Fruit fly (Drosophila melanogaster) whole organism, embryonic: ENCODE data around the gene Sfp70A4.

ENCODE experiments used
- BtbVII ChIP-seq: fragments of 200-800 bp; sonication (Bioruptor generic); optimal IDR thresholded peaks from 3 replicates; lab custom pipeline; 2017; ENCODE audit warnings: missing biosample characterization, mild to moderate bottlenecking, missing genetic modification characterization
- CG10959 ChIP-seq: fragments of 200-800 bp; sonication (Bioruptor generic); IDR thresholded peaks from 2 replicates; pipeline ENCODE4 v1.3.6; 2022; ENCODE audit warnings: missing biosample characterization, missing genetic modification characterization
- CG11504 ChIP-seq: fragments of 200-800 bp; sonication (Bioruptor generic); optimal IDR thresholded peaks from 3 replicates; lab custom pipeline; 2019; ENCODE audit warnings: missing biosample characterization, mild to moderate bottlenecking, missing genetic modification characterization, moderate library complexity
- CG12769 ChIP-seq: fragments of 200-800 bp; sonication (Bioruptor generic); optimal IDR thresholded peaks from 2 replicates; lab custom pipeline; 2019; ENCODE audit warnings: missing biosample characterization, mild to moderate bottlenecking, missing genetic modification characterization, moderate library complexity
- CG13424 ChIP-seq: fragments of 200-800 bp; sonication (Bioruptor generic); optimal IDR thresholded peaks from 2 replicates; lab custom pipeline; 2019; ENCODE audit warnings: missing biosample characterization, mild to moderate bottlenecking, missing genetic modification characterization, moderate library complexity
- CG14014 ChIP-seq: fragments of 200-800 bp; sonication (Bioruptor generic); IDR thresholded peaks from 2 replicates; pipeline ENCODE4 v1.3.6; 2022; ENCODE audit warnings: missing biosample characterization, missing genetic modification characterization
- CG1603 ChIP-seq: fragments of 200-800 bp; sonication (Bioruptor generic); optimal IDR thresholded peaks from 2 replicates; lab custom pipeline; 2019; ENCODE audit warnings: missing biosample characterization, mild to moderate bottlenecking, missing genetic modification characterization, moderate library complexity
- CG17328 ChIP-seq: fragments of 200-800 bp; sonication (Bioruptor generic); IDR thresholded peaks from 2 replicates; pipeline ENCODE4 v1.3.6; 2022; ENCODE audit warnings: missing biosample characterization, missing genetic modification characterization
- CG18262 ChIP-seq: fragments of 200-800 bp; optimal IDR thresholded peaks from 3 replicates; lab custom pipeline; 2019; ENCODE audit warnings: missing biosample characterization, mild to moderate bottlenecking, missing genetic modification characterization, moderate library complexity
- CG1832 ChIP-seq: fragments of 200-800 bp; sonication (Bioruptor generic); optimal IDR thresholded peaks from 2 replicates; lab custom pipeline; 2017; ENCODE audit warnings: missing biosample characterization, mild to moderate bottlenecking, missing genetic modification characterization, inconsistent platforms
- CG18619 ChIP-seq: fragments of 200-800 bp; sonication (Bioruptor generic); optimal IDR thresholded peaks from 3 replicates; lab custom pipeline; 2017; ENCODE audit warnings: missing biosample characterization, mild to moderate bottlenecking, missing genetic modification characterization
- CG32532 ChIP-seq: fragments of 200-800 bp; sonication (Bioruptor generic); IDR thresholded peaks from 2 replicates; pipeline ENCODE4 v1.3.6; 2022; ENCODE audit warnings: missing biosample characterization, missing genetic modification characterization
- CG42726 ChIP-seq: fragments of 200-800 bp; sonication (Bioruptor generic); IDR thresholded peaks from 2 replicates; pipeline ENCODE4 v1.3.6; 2022; ENCODE audit warnings: missing biosample characterization, missing genetic modification characterization; ENCODE audit not compliant: partially characterized antibody
- CG4404 ChIP-seq: fragments of 200-800 bp; sonication (Bioruptor generic); IDR thresholded peaks from 2 replicates; pipeline ENCODE4 v1.3.6; 2022; ENCODE audit warnings: missing biosample characterization, missing genetic modification characterization
- CG6765 ChIP-seq: fragments of 200-800 bp; sonication (Bioruptor generic); optimal IDR thresholded peaks from 3 replicates; lab custom pipeline; 2017; ENCODE audit warnings: missing biosample characterization, mild to moderate bottlenecking, missing genetic modification characterization
- CG7372 ChIP-seq: fragments of 200-800 bp; sonication (Bioruptor generic); IDR thresholded peaks from 2 replicates; pipeline ENCODE4 v1.3.6; 2022; ENCODE audit warnings: missing biosample characterization, missing genetic modification characterization
- CG7839 ChIP-seq: fragments of 200-800 bp; sonication (Bioruptor generic); optimal IDR thresholded peaks from 3 replicates; lab custom pipeline; 2018; ENCODE audit warnings: missing biosample characterization, mild to moderate bottlenecking, missing genetic modification characterization, moderate library complexity
- CG8281 ChIP-seq: fragments of 200-800 bp; sonication (Bioruptor generic); optimal IDR thresholded peaks from 2 replicates; lab custom pipeline; 2018; ENCODE audit warnings: missing biosample characterization, mild to moderate bottlenecking, missing genetic modification characterization, moderate library complexity
- D19A ChIP-seq: fragments of 200-800 bp; optimal IDR thresholded peaks from 3 replicates; lab custom pipeline; 2019; ENCODE audit warnings: missing biosample characterization, mild to moderate bottlenecking, missing genetic modification characterization, moderate library complexity
- E2f2 ChIP-seq: fragments of 200-800 bp; sonication (Bioruptor generic); IDR thresholded peaks from 2 replicates; pipeline ENCODE4 v1.3.6; 2022; ENCODE audit warnings: missing biosample characterization, missing genetic modification characterization
- Eip74EF ChIP-seq, 2 experiments: fragments of 200-800 bp in 1 of 2; fragments of >200 bp in 1 of 2; sonication (Bioruptor generic) in 1 of 2; optimal IDR thresholded peaks; 2 replicates each; lab custom pipeline; 2017 to 2019; ENCODE audit warnings: missing biosample characterization in 2 of 2, missing genetic modification characterization in 2 of 2, mild to moderate bottlenecking in 1 of 2, moderate library complexity in 1 of 2
- Fer1 ChIP-seq: fragments of 200-800 bp; sonication (Bioruptor generic); optimal IDR thresholded peaks from 2 replicates; lab custom pipeline; 2017; ENCODE audit warnings: missing biosample characterization, mild to moderate bottlenecking, missing genetic modification characterization
- Fer3 ChIP-seq: fragments of 200-800 bp; sonication (Bioruptor generic); optimal IDR thresholded peaks from 2 replicates; lab custom pipeline; 2018; ENCODE audit warnings: missing biosample characterization, mild to moderate bottlenecking, missing genetic modification characterization, moderate library complexity
- HLH3B ChIP-seq: fragments of 200-800 bp; sonication (Bioruptor generic); IDR thresholded peaks from 2 replicates; pipeline ENCODE4 v1.3.6; 2022; ENCODE audit warnings: missing biosample characterization, missing genetic modification characterization
- Hsf ChIP-seq: fragments of 200-800 bp; sonication (Bioruptor generic); optimal IDR thresholded peaks from 3 replicates; lab custom pipeline; 2016; ENCODE audit warnings: missing biosample characterization, missing genetic modification characterization
- Jarid2 ChIP-seq: fragments of 200-800 bp; sonication (Bioruptor generic); optimal IDR thresholded peaks from 3 replicates; lab custom pipeline; 2017; ENCODE audit warnings: mild to moderate bottlenecking, missing biosample characterization, missing genetic modification reagents, missing genetic modification characterization
- Max ChIP-seq: fragments of 200-800 bp; sonication (Bioruptor generic); optimal IDR thresholded peaks from 2 replicates; lab custom pipeline; 2016; ENCODE audit warnings: missing biosample characterization, mild to moderate bottlenecking, missing genetic modification characterization
- Xbp1 ChIP-seq: fragments of 200-800 bp; sonication (Bioruptor generic); optimal IDR thresholded peaks from 3 replicates; lab custom pipeline; 2016; ENCODE audit warnings: missing biosample characterization, mild to moderate bottlenecking, missing genetic modification characterization
- ac ChIP-seq: fragments of 200-800 bp; sonication (Bioruptor generic); optimal IDR thresholded peaks from 3 replicates; lab custom pipeline; 2017; ENCODE audit warnings: missing biosample characterization, mild to moderate bottlenecking, missing genetic modification characterization
- ase ChIP-seq: fragments of 200-800 bp; sonication (Bioruptor generic); IDR thresholded peaks from 3 replicates; pipeline ENCODE4 v1.3.6; 2022; ENCODE audit warnings: missing biosample characterization, missing genetic modification characterization
- bab2 ChIP-seq: fragments of 200-800 bp; sonication (Bioruptor generic); optimal IDR thresholded peaks from 2 replicates; lab custom pipeline; 2016; ENCODE audit warnings: missing biosample characterization, missing genetic modification characterization
- bcd ChIP-seq: fragments of 200-800 bp; sonication (Bioruptor generic); optimal IDR thresholded peaks from 2 replicates; lab custom pipeline; 2017; ENCODE audit warnings: missing biosample characterization, mild to moderate bottlenecking, missing genetic modification characterization
- bsh ChIP-seq, 2 experiments: fragments of 200-800 bp; sonication (Bioruptor generic); optimal IDR thresholded peaks; 2 replicates each; lab custom pipeline; 2017 to 2018; ENCODE audit warnings: mild to moderate bottlenecking in 2 of 2, missing biosample characterization in 2 of 2, missing genetic modification characterization in 2 of 2, moderate library complexity in 1 of 2
- chif ChIP-seq, 2 experiments: fragments of 200-800 bp; sonication (Bioruptor generic); optimal IDR thresholded peaks; 3 replicates each; lab custom pipeline; 2016; ENCODE audit warnings: missing biosample characterization in 2 of 2, missing genetic modification characterization in 2 of 2
- ci ChIP-seq: fragments of 200-800 bp; sonication (Bioruptor generic); IDR thresholded peaks from 3 replicates; pipeline ENCODE4 v1.3.6; 2022; ENCODE audit warnings: missing biosample characterization, missing genetic modification characterization
- dati ChIP-seq: fragments of 200-800 bp; sonication (Bioruptor generic); IDR thresholded peaks from 2 replicates; pipeline ENCODE4 v1.3.6; 2022; ENCODE audit warnings: missing biosample characterization, missing genetic modification characterization
- esg ChIP-seq: fragments of 200-800 bp; sonication (Bioruptor generic); conservative IDR thresholded peaks from 2 replicates; pipeline ENCODE4 v1.3.6; 2022; ENCODE audit warnings: missing biosample characterization, missing genetic modification characterization
- lov ChIP-seq, 2 experiments: fragments of 200-800 bp in 1 of 2; fragments of >200 bp in 1 of 2; sonication (Bioruptor generic) in 1 of 2; IDR thresholded peaks in 1 of 2; optimal IDR thresholded peaks in 1 of 2; 2 replicates in 1 of 2; 3 replicates in 1 of 2; pipeline versions ENCODE4 v1.3.6 to Lab custom; 2017 to 2022; ENCODE audit warnings: missing biosample characterization in 1 of 2, missing genetic modification characterization in 1 of 2
- nerfin-1 ChIP-seq: fragments of 200-800 bp; sonication (Bioruptor generic); optimal IDR thresholded peaks from 3 replicates; lab custom pipeline; 2019; ENCODE audit warnings: missing biosample characterization, mild to moderate bottlenecking, missing genetic modification characterization, moderate library complexity
- nmo ChIP-seq: fragments of 200-800 bp; sonication (Bioruptor generic); optimal IDR thresholded peaks from 2 replicates; lab custom pipeline; 2018; ENCODE audit warnings: missing biosample characterization, mild to moderate bottlenecking, missing genetic modification characterization, moderate library complexity
- odd ChIP-seq: fragments of 200-800 bp; sonication (Bioruptor generic); optimal IDR thresholded peaks from 2 replicates; lab custom pipeline; 2017; ENCODE audit warnings: missing biosample characterization, mild to moderate bottlenecking, missing genetic modification characterization
- ranshi ChIP-seq: fragments of 200-800 bp; sonication (Bioruptor generic); IDR thresholded peaks from 2 replicates; pipeline ENCODE4 v1.3.6; 2022; ENCODE audit warnings: missing biosample characterization, missing genetic modification characterization
- row ChIP-seq: fragments of 200-800 bp; sonication (Bioruptor generic); IDR thresholded peaks from 3 replicates; pipeline ENCODE4 v1.3.6; 2022; ENCODE audit warnings: missing biosample characterization, missing genetic modification characterization
- sd ChIP-seq: fragments of 200-800 bp; sonication (Bioruptor generic); optimal IDR thresholded peaks from 3 replicates; lab custom pipeline; 2018; ENCODE audit warnings: missing biosample characterization, mild to moderate bottlenecking, missing genetic modification characterization, moderate library complexity
- sisA ChIP-seq: fragments of 200-800 bp; sonication (Bioruptor generic); IDR thresholded peaks from 2 replicates; pipeline ENCODE4 v1.3.6; 2022; ENCODE audit warnings: missing biosample characterization, missing genetic modification characterization
- sob ChIP-seq: fragments of 200-800 bp; sonication (Bioruptor generic); IDR thresholded peaks from 2 replicates; pipeline ENCODE4 v1.3.6; 2022; ENCODE audit warnings: missing biosample characterization, missing genetic modification characterization
- vvl ChIP-seq: fragments of 200-800 bp; sonication (Bioruptor generic); IDR thresholded peaks from 2 replicates; pipeline ENCODE4 v1.3.6; 2022; ENCODE audit warnings: missing biosample characterization, missing genetic modification characterization
- zen ChIP-seq: fragments of 200-800 bp; sonication (Bioruptor generic); optimal IDR thresholded peaks from 3 replicates; lab custom pipeline; 2018; ENCODE audit warnings: missing biosample characterization, mild to moderate bottlenecking, missing genetic modification characterization, moderate library complexity
- zfh2 ChIP-seq: fragments of 200-800 bp; sonication (Bioruptor generic); optimal IDR thresholded peaks from 2 replicates; lab custom pipeline; 2016; ENCODE audit warnings: missing biosample characterization, missing genetic modification characterization

Sfp70A4 gene

dm6 chr3L:13262250-13262649 lies 34.4 kb downstream of the Sfp70A4 start (continued):
- TF ChIP-seq CG42726 (GFP tag; lab: Robert Waterston, UW) (no peak), CG17328 (peak; percentile 33; the same call in 1 of the 2 replicates), CG10959 (0 out of 2 replicates have a peak, but pooled peaks have one; percentile 24), E2f2 (GFP tag; lab: Robert Waterston, UW) (peak; percentile 27; the same call in 1 of the 2 replicates), zfh2 (GFP tag; lab: Kevin White, UChicago) (no peak), Xbp1 (GFP tag; lab: Kevin White, UChicago) (peak; percentile 24), CG1832 (GFP tag; lab: Kevin White, UChicago) (no peak), dati (GFP tag; lab: Robert Waterston, UW) (no peak), HLH3B (GFP tag; lab: Robert Waterston, UW) (0 out of 2 replicates have a peak, but pooled peaks have one; percentile 14), CG6765 (no peak), CG18262 (tag; lab: Kevin White, UChicago) (peak; percentile 54), zen (tag; lab: Kevin White, UChicago) (peak; percentile 66), CG4404 (0 out of 2 replicates have a peak, but pooled peaks have one; percentile 28), CG14014 (GFP tag; lab: Robert Waterston, UW) (no peak), vvl (GFP tag; lab: Robert Waterston, UW) (peak; percentile 65), bsh (GFP tag; optimal IDR thresholded peaks at IDR 0.05; lab: Kevin White, UChicago) (peak in 1 of 2 experiments; percentile 36), ac (GFP tag; lab: Kevin White, UChicago) (no peak), chif (GFP tag; optimal IDR thresholded peaks at IDR 0.05; lab: Kevin White, UChicago) (peak in 1 of 2 experiments; percentile 3), bcd (GFP tag; lab: Kevin White, UChicago) (peak; percentile 4), Hsf (peak; percentile 8), CG12769 (tag; lab: Kevin White, UChicago) (peak; percentile 23), CG8281 (tag; lab: Kevin White, UChicago) (no peak), D19A (tag; lab: Kevin White, UChicago) (peak; percentile 33), Jarid2 (GFP tag; lab: Kevin White, UChicago) (no peak), Fer1 (GFP tag; lab: Kevin White, UChicago) (no peak), Eip74EF (GFP tag; optimal IDR thresholded peaks at IDR 0.05; lab: Kevin White, UChicago) (peak in 1 of 2 experiments; percentile 17), nerfin-1 (tag; lab: Kevin White, UChicago) (peak; percentile 35), sd (tag; lab: Kevin White, UChicago) (peak; percentile 4), sob (GFP tag; lab: Robert Waterston, UW) (0 out of 2 replicates have a peak, but pooled peaks have one; percentile 21), CG18619 (GFP tag; lab: Kevin White, UChicago) (no peak), odd (GFP tag; lab: Kevin White, UChicago) (no peak), bab2 (GFP tag; lab: Kevin White, UChicago) (peak; percentile 36), ranshi (peak; percentile 42; the same call in 1 of the 2 replicates), nmo (GFP tag; lab: Kevin White, UChicago) (peak; percentile 33), CG7372 (GFP tag; lab: Robert Waterston, UW) (no peak), ase (GFP tag; lab: Robert Waterston, UW) (no peak), Fer3 (tag; lab: Kevin White, UChicago) (peak; percentile 16), ci (GFP tag; lab: Robert Waterston, UW) (peak; percentile 57; the same call in 1 of the 3 replicates), CG1603 (peak; percentile 45), CG13424 (tag; lab: Kevin White, UChicago) (peak; percentile 27), lov (optimal IDR thresholded peaks at IDR 0.05; lab: Kevin White, UChicago) (no peak), lov (GFP tag; IDR thresholded peaks at IDR 0.05; lab: Robert Waterston, UW) (no peak), Max (GFP tag; lab: Kevin White, UChicago) (no peak), CG32532 (GFP tag; lab: Robert Waterston, UW) (0 out of 2 replicates have a peak, but pooled peaks have one; percentile 4), CG7839 (tag; lab: Kevin White, UChicago) (peak; percentile 45), CG11504 (tag; lab: Kevin White, UChicago) (peak; percentile 60), BtbVII (GFP tag; lab: Kevin White, UChicago) (no peak), sisA (GFP tag; lab: Robert Waterston, UW) (peak; percentile 30; the same call in 1 of the 2 replicates), row (GFP tag; lab: Robert Waterston, UW) (peak; percentile 61), esg (peak; percentile 48)
